Fruit fly (Drosophila melanogaster) whole organism, adult: ENCODE data around the gene CG9962.

ENCODE experiments used
- CG11617 ChIP-seq: fragments of 200-800 bp; sonication (Bioruptor generic); optimal IDR thresholded peaks from 2 replicates; lab custom pipeline; 2017; ENCODE audit warnings: mild to moderate bottlenecking, missing biosample characterization, missing genetic modification reagents, missing genetic modification characterization
- CG12768 ChIP-seq: fragments of 200-800 bp; sonication (Bioruptor generic); optimal IDR thresholded peaks from 2 replicates; lab custom pipeline; 2017; ENCODE audit warnings: missing biosample characterization, missing genetic modification characterization, mild to moderate bottlenecking, moderate library complexity, missing genetic modification reagents
- CG33017 ChIP-seq: fragments of 200-800 bp; sonication (Bioruptor generic); optimal IDR thresholded peaks from 2 replicates; lab custom pipeline; 2018; ENCODE audit warnings: missing biosample characterization, mild to moderate bottlenecking, missing genetic modification characterization, moderate library complexity
- CG7045 ChIP-seq: fragments of 200-800 bp; sonication (Bioruptor generic); optimal IDR thresholded peaks from 2 replicates; lab custom pipeline; 2017; ENCODE audit warnings: missing biosample characterization, mild to moderate bottlenecking, missing genetic modification characterization
- CG7101 ChIP-seq: fragments of 200-800 bp; sonication (Bioruptor generic); optimal IDR thresholded peaks from 2 replicates; lab custom pipeline; 2018; ENCODE audit warnings: missing biosample characterization, mild to moderate bottlenecking, missing genetic modification characterization, moderate library complexity
- Clk ChIP-seq: fragments of 200-800 bp; sonication (Bioruptor generic); optimal IDR thresholded peaks from 2 replicates; lab custom pipeline; 2017; ENCODE audit warnings: missing biosample characterization, missing genetic modification characterization
- Crg-1 ChIP-seq: fragments of 200-800 bp; sonication (Bioruptor generic); optimal IDR thresholded peaks from 2 replicates; lab custom pipeline; 2016; ENCODE audit warnings: missing biosample characterization, missing genetic modification characterization
- Hr96 ChIP-seq: fragments of 200-800 bp; sonication (Bioruptor generic); optimal IDR thresholded peaks from 2 replicates; lab custom pipeline; 2016; ENCODE audit warnings: missing biosample characterization, missing genetic modification characterization
- Mnt ChIP-seq: fragments of 200-800 bp; sonication (Bioruptor generic); optimal IDR thresholded peaks from 2 replicates; lab custom pipeline; 2016; ENCODE audit warnings: missing biosample characterization, mild to moderate bottlenecking, missing genetic modification characterization
- cic ChIP-seq: fragments of 200-800 bp; sonication (Bioruptor generic); optimal IDR thresholded peaks from 2 replicates; lab custom pipeline; 2017; ENCODE audit warnings: missing biosample characterization, mild to moderate bottlenecking, missing genetic modification characterization, moderate library complexity
- cnc ChIP-seq, 2 experiments: fragments of >200 bp; optimal IDR thresholded peaks; 2 replicates each; lab custom pipeline; 2017
- kay ChIP-seq: fragments of 200-800 bp; sonication (Bioruptor generic); peaks from one replicate; lab custom pipeline; 2016; ENCODE audit warnings: missing biosample characterization, missing genetic modification characterization, borderline replicate concordance
- toe ChIP-seq: fragments of 200-800 bp; sonication (Bioruptor generic); optimal IDR thresholded peaks from 2 replicates; lab custom pipeline; 2016; ENCODE audit warnings: missing biosample characterization, missing genetic modification characterization

DNA sequence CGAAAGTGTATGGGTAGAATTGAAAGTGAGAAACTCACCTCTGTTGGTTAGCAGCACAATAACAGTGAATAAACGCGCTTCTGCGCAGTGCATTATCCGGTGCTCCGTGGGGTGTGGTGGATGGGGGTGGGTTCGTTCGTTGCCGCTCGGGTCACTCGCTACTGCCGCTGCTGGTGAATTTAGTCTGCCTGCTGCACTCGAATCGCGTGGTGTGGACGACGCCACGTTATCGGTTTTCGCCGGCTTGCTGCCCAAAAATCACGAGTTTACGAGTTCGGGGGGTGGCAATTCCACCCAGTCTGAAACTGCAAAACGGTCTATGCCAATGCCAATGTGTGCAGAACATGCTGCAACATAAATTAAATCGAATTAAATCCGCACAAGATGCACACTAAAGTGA is 30.0 kb upstream of the CG9962 start, which contains the start of gene Tmtc1:
- TF ChIP-seq CG12768 (GFP tag; lab: Kevin White, UChicago) (no peak), Crg-1 (GFP tag; lab: Kevin White, UChicago) (no peak), CG7045 (GFP tag; lab: Kevin White, UChicago) (no peak), cnc (optimal IDR thresholded peaks at IDR 0.05; lab: Kevin White, UChicago) (no peak), Clk (GFP tag; lab: Kevin White, UChicago) (no peak), Hr96 (GFP tag; lab: Kevin White, UChicago) (no peak), toe (no peak), kay (GFP tag; lab: Kevin White, UChicago) (no peak), CG11617 (GFP tag; lab: Kevin White, UChicago) (no peak), cic (GFP tag; lab: Kevin White, UChicago) (no peak), CG33017 (tag; lab: Kevin White, UChicago) (no peak), CG7101 (tag; lab: Kevin White, UChicago) (no peak), Mnt (GFP tag; lab: Kevin White, UChicago) (no peak)
